Fruit fly (Drosophila melanogaster): Measurements from ENCODE around the gene D19A.

The D19A gene

dm6 chr3L:6139924-6140574 is 48.9 kb downstream of the D19A start, which contains the start of gene Cpr65Av (continued):
- TF ChIP-seq peb (GFP tag; IDR thresholded peaks at IDR 0.05) = no peak
- no peak for TF ChIP-seq Atf6 (GFP tag; IDR thresholded peaks at IDR 0.05)
- no peak for TF ChIP-seq run (tag; optimal IDR thresholded peaks at IDR 0.05)
- TF ChIP-seq CG1647 (GFP tag; optimal IDR thresholded peaks at IDR 0.05) = no peak
- TF ChIP-seq Hey (tag; optimal IDR thresholded peaks at IDR 0.05) = no peak
- TF ChIP-seq CG9215 (GFP tag; IDR thresholded peaks at IDR 0.05) = no peak
- no peak for TF ChIP-seq CG9437 (GFP tag; optimal IDR thresholded peaks at IDR 0.05)
- no peak for TF ChIP-seq NFAT (GFP tag; IDR thresholded peaks at IDR 0.05)
- no peak for TF ChIP-seq hth (optimal IDR thresholded peaks at IDR 0.05)
- no peak for TF ChIP-seq Hmx (GFP tag; optimal IDR thresholded peaks at IDR 0.05)
- TF ChIP-seq bsh (GFP tag; optimal IDR thresholded peaks at IDR 0.05) = no peak
- no peak for TF ChIP-seq gsb-n (tag; optimal IDR thresholded peaks at IDR 0.05)
- TF ChIP-seq shn (GFP tag; optimal IDR thresholded peaks at IDR 0.05) = no peak
- TF ChIP-seq onecut (GFP tag; IDR thresholded peaks at IDR 0.05) = 0 out of 2 replicates have a peak, but pooled peaks have one; percentile 20
- no peak for TF ChIP-seq CG12236 (GFP tag; optimal IDR thresholded peaks at IDR 0.05)
- TF ChIP-seq btn (GFP tag; optimal IDR thresholded peaks at IDR 0.05) = no peak
- TF ChIP-seq Xbp1 (GFP tag; optimal IDR thresholded peaks at IDR 0.05) = no peak
- TF ChIP-seq CG12659 (GFP tag; optimal IDR thresholded peaks at IDR 0.05) = no peak
- peak; percentile 16 for TF ChIP-seq CG18619 (GFP tag; optimal IDR thresholded peaks at IDR 0.05)
- TF ChIP-seq Eip74EF (GFP tag; optimal IDR thresholded peaks at IDR 0.05) = peak in 1 of 2 experiments; percentile 11
- TF ChIP-seq CG7987 (GFP tag; optimal IDR thresholded peaks at IDR 0.05) = no peak
- no peak for TF ChIP-seq CG7928 (GFP tag; optimal IDR thresholded peaks at IDR 0.05)
- TF ChIP-seq Ets65A (GFP tag) = no peak
- TF ChIP-seq CG3838 (GFP tag; optimal IDR thresholded peaks at IDR 0.05) = no peak
- no peak for TF ChIP-seq Lim3 (GFP tag; IDR thresholded peaks at IDR 0.05)
- TF ChIP-seq CG17829 (tag; optimal IDR thresholded peaks at IDR 0.05) = no peak
- no peak for TF ChIP-seq repo (GFP tag; optimal IDR thresholded peaks at IDR 0.05)
- TF ChIP-seq CG42726 (GFP tag; IDR thresholded peaks at IDR 0.05; ENCODE audit: partially characterized antibody) = no peak
- TF ChIP-seq cg (GFP tag; optimal IDR thresholded peaks at IDR 0.05) = no peak
- TF ChIP-seq gt (GFP tag; IDR thresholded peaks at IDR 0.05) = no peak
- TF ChIP-seq CG7786 (GFP tag; optimal IDR thresholded peaks at IDR 0.05) = no peak
- no peak for TF ChIP-seq CG18011 (GFP tag; optimal IDR thresholded peaks at IDR 0.05)
- TF ChIP-seq zen (tag; optimal IDR thresholded peaks at IDR 0.05) = no peak
- TF ChIP-seq CG2129 (GFP tag; IDR thresholded peaks at IDR 0.05; ENCODE audit: partially characterized antibody) = no peak
- no peak for TF ChIP-seq yki (optimal IDR thresholded peaks at IDR 0.05)
- TF ChIP-seq stc (GFP tag; IDR thresholded peaks at IDR 0.05) = no peak
- peak; percentile 6 for TF ChIP-seq CG15011 (GFP tag; optimal IDR thresholded peaks at IDR 0.05)
- TF ChIP-seq H15 (GFP tag; IDR thresholded peaks at IDR 0.05) = no peak
- TF ChIP-seq lab (GFP tag; optimal IDR thresholded peaks at IDR 0.05) = peak; percentile 25
- no peak for TF ChIP-seq crc (GFP tag; optimal IDR thresholded peaks at IDR 0.05)
- TF ChIP-seq CG10565 (GFP tag; optimal IDR thresholded peaks at IDR 0.05) = no peak
- TF ChIP-seq CG6689 (GFP tag; IDR thresholded peaks at IDR 0.05) = no peak
- TF ChIP-seq CG10209 (GFP tag; optimal IDR thresholded peaks at IDR 0.05) = peak; percentile 10
- no peak for TF ChIP-seq CG43689 (GFP tag; IDR thresholded peaks at IDR 0.05)
- peak; percentile 55 for TF ChIP-seq Awh (GFP tag; IDR thresholded peaks at IDR 0.05)
- TF ChIP-seq tx (GFP tag; optimal IDR thresholded peaks at IDR 0.05) = no peak
- TF ChIP-seq CG6175 (GFP tag; IDR thresholded peaks at IDR 0.05) = no peak
- no peak for TF ChIP-seq CHES-1-like (GFP tag; optimal IDR thresholded peaks at IDR 0.05)
- TF ChIP-seq MBD-R2 (GFP tag; IDR thresholded peaks at IDR 0.05) = no peak
- TF ChIP-seq ab (GFP tag; optimal IDR thresholded peaks at IDR 0.05) = no peak
- no peak for TF ChIP-seq Rx (GFP tag; IDR thresholded peaks at IDR 0.05)
- TF ChIP-seq zfh1 (GFP tag; IDR thresholded peaks at IDR 0.05) = no peak
